Worm (Caenorhabditis elegans) whole organism, mixed stage, embryonic: ENCODE measurements around the gene K01D12.20.
"Not testable (repeated sequence)": the region's sequence is repeated elsewhere in the genome, so short reads cannot be mapped to it uniquely, and the experiment has no call there.

Experiments
- M03D4.4 ChIP-seq: sonication (generic microtip); optimal IDR thresholded peaks from 2 replicates; lab custom pipeline; 2017; ENCODE audit warnings: mild to moderate bottlenecking, missing genetic modification characterization, missing compliant biosample characterization
- bed-3 ChIP-seq: fragments of 200-800 bp; sonication (Bioruptor generic); optimal IDR thresholded peaks from 3 replicates; lab custom pipeline; 2018; ENCODE audit warnings: mild to moderate bottlenecking, missing genetic modification characterization, moderate library complexity, missing compliant biosample characterization
- blmp-1 ChIP-seq: fragments of 150-350 bp; optimal IDR thresholded peaks from 2 replicates; lab custom pipeline; 2014; ENCODE audit warnings: missing biosample characterization, missing genetic modification characterization
- ceh-39 ChIP-seq: fragments of 150-350 bp; optimal IDR thresholded peaks from 2 replicates; lab custom pipeline; 2014; ENCODE audit warnings: missing biosample characterization, missing genetic modification characterization
- ceh-43 ChIP-seq: fragments of 200-800 bp; sonication (Bioruptor generic); optimal IDR thresholded peaks from 2 replicates; lab custom pipeline; 2018; ENCODE audit warnings: mild to moderate bottlenecking, missing genetic modification characterization, moderate library complexity, missing compliant biosample characterization
- ceh-83 ChIP-seq: fragments of 200-800 bp; sonication (Bioruptor generic); optimal IDR thresholded peaks from 2 replicates; lab custom pipeline; 2018; ENCODE audit warnings: mild to moderate bottlenecking, missing genetic modification characterization, missing compliant biosample characterization
- ces-1 ChIP-seq: fragments of 150-350 bp; optimal IDR thresholded peaks from 2 replicates; lab custom pipeline; 2014; ENCODE audit warnings: missing biosample characterization, missing genetic modification reagents, missing genetic modification characterization
- cnd-1 ChIP-seq: fragments of 200-800 bp; sonication (Bioruptor generic); optimal IDR thresholded peaks from 2 replicates; lab custom pipeline; 2018; ENCODE audit warnings: mild to moderate bottlenecking, missing genetic modification characterization, missing compliant biosample characterization
- drap-1 ChIP-seq: fragments of 200-800 bp; sonication (Bioruptor generic); optimal IDR thresholded peaks from 3 replicates; lab custom pipeline; 2018; ENCODE audit warnings: mild to moderate bottlenecking, missing genetic modification characterization, missing compliant biosample characterization
- elt-1 ChIP-seq: sonication (generic microtip); optimal IDR thresholded peaks from 2 replicates; lab custom pipeline; 2017; ENCODE audit warnings: missing genetic modification characterization, mild to moderate bottlenecking, missing compliant biosample characterization, antibody characterized with exemption, moderate library complexity, borderline replicate concordance; ENCODE audit not compliant: insufficient read depth
- elt-3 ChIP-seq: fragments of 150-350 bp; optimal IDR thresholded peaks from 2 replicates; lab custom pipeline; 2014; ENCODE audit warnings: missing biosample characterization, missing genetic modification characterization
- flh-1 ChIP-seq: fragments of 200-800 bp; sonication (Bioruptor generic); optimal IDR thresholded peaks from 2 replicates; lab custom pipeline; 2018; ENCODE audit warnings: mild to moderate bottlenecking, missing genetic modification characterization, moderate library complexity, missing compliant biosample characterization
- ham-2 ChIP-seq: fragments of 200-800 bp; sonication (Bioruptor generic); optimal IDR thresholded peaks from 2 replicates; lab custom pipeline; 2018; ENCODE audit warnings: mild to moderate bottlenecking, missing genetic modification characterization, missing compliant biosample characterization
- hlh-1 ChIP-seq: fragments of 150-350 bp; optimal IDR thresholded peaks from 2 replicates; lab custom pipeline; 2014; ENCODE audit warnings: missing biosample characterization, missing genetic modification reagents, missing genetic modification characterization
- lin-13 ChIP-seq: fragments of 150-350 bp; optimal IDR thresholded peaks from 2 replicates; lab custom pipeline; 2014; ENCODE audit warnings: missing biosample characterization, missing genetic modification characterization
- lsy-2 ChIP-seq: fragments of 150-350 bp; optimal IDR thresholded peaks from 2 replicates; lab custom pipeline; 2014; ENCODE audit warnings: missing biosample characterization, missing genetic modification characterization
- mab-5 ChIP-seq: fragments of 150-350 bp; optimal IDR thresholded peaks from 2 replicates; lab custom pipeline; 2014; ENCODE audit warnings: missing biosample characterization, missing genetic modification characterization
- mep-1 ChIP-seq: fragments of 150-350 bp; optimal IDR thresholded peaks from 2 replicates; lab custom pipeline; 2017; ENCODE audit warnings: missing biosample characterization, missing genetic modification reagents, missing genetic modification characterization, inconsistent platforms
- mls-2 ChIP-seq: sonication (generic microtip); optimal IDR thresholded peaks from 2 replicates; lab custom pipeline; 2016; ENCODE audit warnings: mild to moderate bottlenecking, missing genetic modification characterization, moderate library complexity, missing compliant biosample characterization
- nhr-12 ChIP-seq: fragments of 150-350 bp; optimal IDR thresholded peaks from 2 replicates; lab custom pipeline; 2014; ENCODE audit warnings: missing biosample characterization, missing genetic modification characterization
- nhr-2 ChIP-seq: fragments of 150-350 bp; optimal IDR thresholded peaks from 2 replicates; lab custom pipeline; 2014; ENCODE audit warnings: missing biosample characterization, missing genetic modification characterization
- nhr-237 ChIP-seq: fragments of 150-350 bp; optimal IDR thresholded peaks from 2 replicates; lab custom pipeline; 2014; ENCODE audit warnings: missing biosample characterization, missing genetic modification characterization
- nhr-28 ChIP-seq: fragments of 150-350 bp; optimal IDR thresholded peaks from 2 replicates; lab custom pipeline; 2014; ENCODE audit warnings: missing biosample characterization, missing genetic modification characterization
- snpc-4 ChIP-seq: fragments of 150-350 bp; optimal IDR thresholded peaks from 2 replicates; lab custom pipeline; 2014; ENCODE audit warnings: missing biosample characterization, missing genetic modification characterization
- sptf-1 ChIP-seq: sonication (generic microtip); optimal IDR thresholded peaks from 2 replicates; lab custom pipeline; 2017; ENCODE audit warnings: mild to moderate bottlenecking, missing genetic modification characterization, moderate library complexity, missing compliant biosample characterization
- tbx-8 ChIP-seq: fragments of 200-800 bp; sonication (Bioruptor generic); optimal IDR thresholded peaks from 2 replicates; lab custom pipeline; 2018; ENCODE audit warnings: mild to moderate bottlenecking, missing genetic modification characterization, moderate library complexity, missing compliant biosample characterization
- unc-39 ChIP-seq: fragments of 150-350 bp; optimal IDR thresholded peaks from 2 replicates; lab custom pipeline; 2014; ENCODE audit warnings: missing biosample characterization, missing genetic modification characterization
- unc-62 ChIP-seq: fragments of 150-350 bp; optimal IDR thresholded peaks from 2 replicates; lab custom pipeline; 2014; ENCODE audit warnings: missing biosample characterization, missing genetic modification reagents, missing genetic modification characterization
- zip-8 ChIP-seq: fragments of 150-350 bp; optimal IDR thresholded peaks from 2 replicates; lab custom pipeline; 2014; ENCODE audit warnings: missing biosample characterization, missing genetic modification characterization

Gene K01D12.20

DNA sequence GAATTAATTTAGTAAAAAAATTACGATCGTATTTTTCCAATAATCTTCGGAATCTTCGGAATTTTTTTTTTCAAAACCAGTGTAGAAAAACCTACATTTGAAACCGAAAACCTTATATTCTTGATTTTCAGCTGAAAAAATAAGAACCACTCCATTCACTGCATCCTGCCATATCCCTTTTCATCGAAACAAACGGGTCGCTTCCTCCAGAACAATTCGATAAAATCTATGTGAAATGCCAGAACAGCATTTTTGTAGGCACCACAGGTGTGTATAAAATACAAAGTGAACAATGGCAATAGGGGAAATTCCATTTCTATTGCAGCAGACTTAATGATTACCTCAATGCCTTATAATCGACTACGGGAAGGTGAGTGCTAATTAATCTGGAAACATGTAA lies 23.4 kb downstream of the K01D12.20 start, which contains the start of gene K01D12.1:
Gene K01D12.1, plus strand, starts transcription at position 301 of the 400 bp plus-strand sequence.
- TF ChIP-seq unc-39 (tag; lab: Kevin White, UChicago), result no peak
- no peak for TF ChIP-seq hlh-1 (tag; lab: Kevin White, UChicago)
- no peak for TF ChIP-seq mls-2 (tag; lab: Kevin White, UChicago)
- no peak for TF ChIP-seq cnd-1 (tag; lab: Kevin White, UChicago)
- no peak for TF ChIP-seq elt-3 (tag; lab: Kevin White, UChicago)
- TF ChIP-seq nhr-12 (tag; lab: Kevin White, UChicago), result no peak
- TF ChIP-seq lsy-2 (tag; lab: Kevin White, UChicago), result no peak
- TF ChIP-seq elt-1, result no peak
- no peak for TF ChIP-seq zip-8 (tag; lab: Kevin White, UChicago)
- no peak for TF ChIP-seq blmp-1 (tag; lab: Kevin White, UChicago)
- no peak for TF ChIP-seq nhr-237 (tag; lab: Kevin White, UChicago)
- TF ChIP-seq, all 35 proteins: peak for 0

- TF ChIP-seq mls-2 (tag; lab: Kevin White, UChicago); bed-3 (GFP tag; lab: Kevin White, UChicago); ham-2 (GFP tag; lab: Kevin White, UChicago): not testable (repeated sequence)
These were observed 26.4 kb downstream of the K01D12.20 start, which contains the start of gene F23H12.10 for ce11 chrV:12374252-12374651. Gene F23H12.10 (minus strand): TSS chrV:12374263.

- TF ChIP-seq mep-1 (no peak), drap-1 (GFP tag; lab: Kevin White, UChicago) (no peak)
These were observed 29.2 kb downstream of the K01D12.20 start, which contains the start of gene F23H12.7 for ce11 chrV:12371386-12371785. Gene F23H12.7 (plus strand): TSS chrV:12371686.

DNA sequence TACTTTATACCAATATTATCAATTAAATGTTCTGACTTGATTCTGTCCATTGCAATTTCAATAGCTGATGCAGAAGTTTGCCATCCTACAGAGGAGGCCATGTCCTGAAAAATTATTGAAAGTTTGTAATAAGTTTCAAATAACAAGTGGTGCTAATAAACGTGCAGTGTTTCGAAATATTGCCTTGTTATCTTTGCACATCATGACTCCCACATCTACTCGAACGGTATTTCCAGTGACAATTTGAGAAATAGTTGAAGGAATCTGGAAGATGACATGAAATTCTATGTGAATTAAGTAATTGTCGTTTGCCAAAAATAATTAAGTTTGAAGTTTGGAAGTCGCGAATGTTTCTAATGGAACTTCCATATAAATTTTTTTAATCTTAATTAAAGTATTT lies 31.2 kb downstream of the K01D12.20 start, which contains the start of gene gcy-13:
Gene gcy-13, minus strand, starts transcription at position 101 of the 400 bp plus-strand sequence.
- TF ChIP-seq nhr-2 (tag; lab: Kevin White, UChicago) (no peak), mab-5 (no peak), nhr-237 (tag; lab: Kevin White, UChicago) (no peak), hlh-1 (tag; lab: Kevin White, UChicago) (no peak), ham-2 (GFP tag; lab: Kevin White, UChicago) (no peak), ces-1 (GFP tag; lab: Kevin White, UChicago) (no peak), nhr-12 (tag; lab: Kevin White, UChicago) (no peak), nhr-28 (no peak), elt-3 (tag; lab: Kevin White, UChicago) (no peak), M03D4.4 (tag; lab: Kevin White, UChicago) (no peak), bed-3 (GFP tag; lab: Kevin White, UChicago) (no peak), lin-13 (tag; lab: Kevin White, UChicago) (no peak), ceh-83 (no peak), tbx-8 (no peak)

DNA sequence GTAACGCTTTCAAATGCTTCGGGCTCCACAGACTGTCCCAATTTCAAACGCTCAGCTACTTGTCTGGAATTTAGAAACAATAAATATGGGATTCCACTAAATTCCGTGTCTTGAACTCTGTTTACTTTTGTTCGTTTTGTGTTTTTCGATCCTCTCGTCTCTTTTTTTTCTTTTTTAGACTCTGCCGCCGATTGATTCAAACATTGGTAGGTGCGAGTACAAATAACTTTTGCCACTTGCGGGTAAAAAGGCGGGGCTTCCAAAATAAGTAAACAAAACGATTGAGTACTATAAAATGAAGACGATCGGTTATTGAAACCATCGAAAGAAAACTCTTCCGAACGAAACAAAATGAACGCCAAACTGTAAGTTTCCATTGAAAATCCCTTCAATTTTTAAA lies 35.5 kb downstream of the K01D12.20 start, which contains the start of gene fipr-2:
Gene fipr-2, plus strand, starts transcription at position 245 of the 400 bp plus-strand sequence.
- TF ChIP-seq blmp-1 (tag; lab: Kevin White, UChicago) (no peak), snpc-4 (tag; lab: Kevin White, UChicago) (no peak), sptf-1 (tag; lab: Kevin White, UChicago) (no peak), ces-1 (GFP tag; lab: Kevin White, UChicago) (no peak), mep-1 (no peak), ceh-43 (GFP tag; lab: Kevin White, UChicago) (no peak), nhr-12 (tag; lab: Kevin White, UChicago) (no peak), elt-1 (no peak), ceh-39 (tag; lab: Kevin White, UChicago) (no peak), unc-62 (GFP tag; lab: Kevin White, UChicago) (no peak), nhr-237 (tag; lab: Kevin White, UChicago) (no peak)
- TF ChIP-seq, all 35 proteins: peak for 0

- TF ChIP-seq lsy-2 (tag; lab: Kevin White, UChicago) (no peak), flh-1 (GFP tag; lab: Kevin White, UChicago) (no peak), snpc-4 (tag; lab: Kevin White, UChicago) (no peak), nhr-12 (tag; lab: Kevin White, UChicago) (no peak)
These were observed 39.0 kb downstream of the K01D12.20 start, which contains the start of gene fipr-1 for ce11 chrV:12361644-12362043. Gene fipr-1 (minus strand): TSS chrV:12361744.
